Worm (Caenorhabditis elegans) whole organism, dauer: ENCODE data around the gene ZK666.4.

Experiments used
- unc-62 ChIP-seq: sonication (generic microtip); optimal IDR thresholded peaks from 2 replicates; lab custom pipeline; 2017; ENCODE audit warnings: missing biosample characterization, missing genetic modification reagents, missing genetic modification characterization

ZK666.4 gene

DNA sequence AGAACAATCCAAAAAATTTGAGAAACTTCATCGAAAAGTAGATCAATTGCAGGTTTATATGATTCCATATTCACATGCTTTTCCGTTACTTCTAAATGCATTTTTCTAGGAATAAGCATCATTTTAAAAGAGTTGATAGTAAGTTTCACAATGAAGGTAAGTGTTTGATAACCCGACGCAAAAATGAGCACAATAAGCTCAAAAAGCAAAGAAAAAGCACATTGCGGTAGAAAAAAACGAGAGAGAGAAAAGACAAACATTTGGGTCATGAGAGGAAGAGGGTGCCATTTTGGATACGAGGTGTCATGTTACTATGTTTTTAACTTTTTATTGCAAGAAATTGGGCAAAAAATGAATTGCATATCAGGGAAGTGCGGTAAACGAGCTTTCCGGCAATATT, 47.3 kb downstream of the ZK666.4 start, which contains the start of gene F59B10.6:
F59B10.6 (minus strand) TSS at position 101 of the 400 bp plus-strand sequence.
- no peak for TF ChIP-seq unc-62 (GFP tag; lab: Kevin White, UChicago)

DNA sequence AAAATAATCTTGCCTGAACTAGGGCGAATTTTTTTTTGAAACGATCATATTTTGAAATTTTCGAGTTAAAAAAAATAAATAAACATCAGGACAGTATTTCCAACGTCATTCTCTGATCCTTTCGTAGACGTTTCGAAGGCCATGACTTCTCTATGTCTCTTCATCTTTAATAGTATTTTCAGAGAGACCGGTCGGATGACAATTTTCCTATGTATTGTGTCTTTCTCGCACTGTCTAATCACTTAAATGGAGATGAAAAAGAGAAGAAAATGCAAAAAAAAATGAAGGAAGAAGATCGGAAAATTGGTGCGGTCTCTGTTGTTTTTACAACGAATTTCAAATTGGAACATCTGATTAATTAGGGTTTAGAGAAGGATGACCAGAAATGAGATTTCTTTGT, 48.1 kb downstream of the ZK666.4 start:
- no peak for TF ChIP-seq unc-62 (GFP tag; lab: Kevin White, UChicago)
